Fruit fly (Drosophila melanogaster): ENCODE data around the gene Ir85a.
A peak's percentile ranks its signal among the peaks of the same experiment; 100 is the strongest.

DNA sequence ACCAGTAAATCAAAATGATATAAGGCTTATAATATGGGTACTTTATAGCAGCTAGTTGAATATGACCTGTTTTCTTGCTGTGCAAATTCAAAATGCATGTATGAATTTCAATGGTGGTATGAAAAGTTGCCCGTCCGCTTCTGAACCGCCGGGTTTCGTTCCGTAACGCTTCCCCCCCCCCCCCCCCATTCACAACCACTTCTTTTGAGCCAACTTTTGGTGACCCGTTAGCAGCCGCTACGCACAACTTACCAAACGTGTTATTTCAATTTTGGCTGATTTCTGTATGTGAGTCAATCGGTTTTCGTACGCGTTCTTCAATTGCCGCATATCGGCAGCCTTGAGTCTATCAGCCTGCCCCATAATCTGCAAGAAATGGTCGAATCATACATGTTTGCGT is 758 bp upstream of the Ir85a start:
- no peak for TF ChIP-seq Pif1B (GFP tag; optimal IDR thresholded peaks at IDR 0.05)
- no peak for TF ChIP-seq CG17806 (tag; optimal IDR thresholded peaks at IDR 0.05)
- TF ChIP-seq EcR (GFP tag; optimal IDR thresholded peaks at IDR 0.05) = no peak
- no peak for TF ChIP-seq gl (tag; optimal IDR thresholded peaks at IDR 0.05)
- TF ChIP-seq CG15710 (tag; optimal IDR thresholded peaks at IDR 0.05) = no peak
- no peak for TF ChIP-seq Ets98B (GFP tag; IDR thresholded peaks at IDR 0.05)
- TF ChIP-seq Snoo (tag; optimal IDR thresholded peaks at IDR 0.05) = no peak
- no peak for TF ChIP-seq rn (GFP tag; IDR thresholded peaks at IDR 0.05)
- no peak for TF ChIP-seq CG9948 (tag; optimal IDR thresholded peaks at IDR 0.05)
- TF ChIP-seq D1 (tag; optimal IDR thresholded peaks at IDR 0.05) = no peak
- no peak for TF ChIP-seq CG14655 (GFP tag; optimal IDR thresholded peaks at IDR 0.05)
- TF ChIP-seq CG34367 (tag; optimal IDR thresholded peaks at IDR 0.05) = no peak
- TF ChIP-seq CG13204 (GFP tag; optimal IDR thresholded peaks at IDR 0.05) = peak; percentile 19
- no peak for TF ChIP-seq CG12605 (GFP tag; IDR thresholded peaks at IDR 0.05)

Data from whole organism, pupa.